Worm (Caenorhabditis elegans): Measurements from ENCODE around the gene pdtf-1.

ce11 chrIV:8478516-8478915, 45.7 kb downstream of the pdtf-1 start:
- no peak for TF ChIP-seq R02D3.7 (tag; optimal IDR thresholded peaks at IDR 0.05)
- TF ChIP-seq pqm-1 (tag; optimal IDR thresholded peaks at IDR 0.05) = no peak
- TF ChIP-seq nhr-237 (tag; optimal IDR thresholded peaks at IDR 0.05) = no peak
- TF ChIP-seq unc-62 (GFP tag; optimal IDR thresholded peaks at IDR 0.05 in 1 of 2) = no peak
- no peak for TF ChIP-seq unc-62 (tag; optimal IDR thresholded peaks at IDR 0.05)

Data from whole organism, L4 larva.